Fruit fly (Drosophila melanogaster) whole organism, pupa: ENCODE measurements around the gene CG10031.
A peak's percentile ranks its signal among the peaks of the same experiment; 100 is the strongest.

Source experiments
- CG12605 ChIP-seq: fragments of 200-800 bp; sonication (Bioruptor generic); IDR thresholded peaks from 2 replicates; pipeline ENCODE4 v1.3.6; 2022; ENCODE audit warnings: missing biosample characterization, missing genetic modification characterization
- CG34367 ChIP-seq: fragments of 200-800 bp; sonication (Bioruptor generic); optimal IDR thresholded peaks from 2 replicates; lab custom pipeline; 2018; ENCODE audit warnings: missing biosample characterization, mild to moderate bottlenecking, missing genetic modification characterization
- CG8159 ChIP-seq: fragments of 200-800 bp; sonication (Bioruptor generic); optimal IDR thresholded peaks from 3 replicates; lab custom pipeline; 2018; ENCODE audit warnings: missing biosample characterization, mild to moderate bottlenecking, missing genetic modification characterization, moderate library complexity
- CG9948 ChIP-seq: fragments of 200-800 bp; sonication (Bioruptor generic); optimal IDR thresholded peaks from 2 replicates; lab custom pipeline; 2018; ENCODE audit warnings: missing biosample characterization, mild to moderate bottlenecking, missing genetic modification characterization, moderate library complexity
- D1 ChIP-seq: fragments of 200-800 bp; sonication (Bioruptor generic); optimal IDR thresholded peaks from 2 replicates; lab custom pipeline; 2018; ENCODE audit warnings: missing biosample characterization, mild to moderate bottlenecking, missing genetic modification characterization, moderate library complexity
- Pif1A ChIP-seq: fragments of 200-800 bp; sonication (Bioruptor generic); optimal IDR thresholded peaks from 3 replicates; lab custom pipeline; 2016; ENCODE audit warnings: missing biosample characterization, missing genetic modification characterization
- Pif1B ChIP-seq: fragments of 200-800 bp; sonication (Bioruptor generic); optimal IDR thresholded peaks from 3 replicates; lab custom pipeline; 2016; ENCODE audit warnings: missing biosample characterization, missing genetic modification characterization

- TF ChIP-seq CG8159 (no peak), CG9948 (tag; lab: Kevin White, UChicago) (no peak), Pif1A (GFP tag; lab: Kevin White, UChicago) (no peak), Pif1B (GFP tag; lab: Kevin White, UChicago) (no peak), CG12605 (0 out of 2 replicates have a peak, but pooled peaks have one; percentile 11), CG34367 (tag; lab: Kevin White, UChicago) (no peak), D1 (tag; lab: Kevin White, UChicago) (no peak)
Observed at dm6 chr2L:3748691-3749090, 49.8 kb upstream of the CG10031 start.
